Fruit fly (Drosophila melanogaster) whole organism, adult: ENCODE data around the gene Papst2.

ENCODE experiments used
- CG11617 ChIP-seq: fragments of 200-800 bp; sonication (Bioruptor generic); optimal IDR thresholded peaks from 2 replicates; lab custom pipeline; 2017; ENCODE audit warnings: mild to moderate bottlenecking, missing biosample characterization, missing genetic modification reagents, missing genetic modification characterization
- CG12768 ChIP-seq: fragments of 200-800 bp; sonication (Bioruptor generic); optimal IDR thresholded peaks from 2 replicates; lab custom pipeline; 2017; ENCODE audit warnings: missing biosample characterization, missing genetic modification characterization, mild to moderate bottlenecking, moderate library complexity, missing genetic modification reagents
- CG14711 ChIP-seq: fragments of 200-800 bp; sonication (Bioruptor generic); optimal IDR thresholded peaks from 2 replicates; lab custom pipeline; 2018; ENCODE audit warnings: missing biosample characterization, mild to moderate bottlenecking, missing genetic modification characterization, moderate library complexity
- CG1620 ChIP-seq: fragments of 200-800 bp; sonication (Bioruptor generic); optimal IDR thresholded peaks from 2 replicates; lab custom pipeline; 2016; ENCODE audit warnings: missing biosample characterization, missing genetic modification characterization
- CG33017 ChIP-seq: fragments of 200-800 bp; sonication (Bioruptor generic); optimal IDR thresholded peaks from 2 replicates; lab custom pipeline; 2018; ENCODE audit warnings: missing biosample characterization, mild to moderate bottlenecking, missing genetic modification characterization, moderate library complexity
- CG5204 ChIP-seq: fragments of 200-800 bp; sonication (Bioruptor generic); optimal IDR thresholded peaks from 2 replicates; lab custom pipeline; 2016; ENCODE audit warnings: missing biosample characterization, missing genetic modification characterization
- CG7045 ChIP-seq: fragments of 200-800 bp; sonication (Bioruptor generic); optimal IDR thresholded peaks from 2 replicates; lab custom pipeline; 2017; ENCODE audit warnings: missing biosample characterization, mild to moderate bottlenecking, missing genetic modification characterization
- CG7101 ChIP-seq: fragments of 200-800 bp; sonication (Bioruptor generic); optimal IDR thresholded peaks from 2 replicates; lab custom pipeline; 2018; ENCODE audit warnings: missing biosample characterization, mild to moderate bottlenecking, missing genetic modification characterization, moderate library complexity
- Clk ChIP-seq: fragments of 200-800 bp; sonication (Bioruptor generic); optimal IDR thresholded peaks from 2 replicates; lab custom pipeline; 2017; ENCODE audit warnings: missing biosample characterization, missing genetic modification characterization
- Crg-1 ChIP-seq: fragments of 200-800 bp; sonication (Bioruptor generic); optimal IDR thresholded peaks from 2 replicates; lab custom pipeline; 2016; ENCODE audit warnings: missing biosample characterization, missing genetic modification characterization
- Hr96 ChIP-seq: fragments of 200-800 bp; sonication (Bioruptor generic); optimal IDR thresholded peaks from 2 replicates; lab custom pipeline; 2016; ENCODE audit warnings: missing biosample characterization, missing genetic modification characterization
- Mnt ChIP-seq: fragments of 200-800 bp; sonication (Bioruptor generic); optimal IDR thresholded peaks from 2 replicates; lab custom pipeline; 2016; ENCODE audit warnings: missing biosample characterization, mild to moderate bottlenecking, missing genetic modification characterization
- bab1 ChIP-seq: fragments of 200-800 bp; sonication (Bioruptor generic); optimal IDR thresholded peaks from 3 replicates; lab custom pipeline; 2019; ENCODE audit warnings: missing biosample characterization, mild to moderate bottlenecking, missing genetic modification characterization, moderate library complexity
- cic ChIP-seq: fragments of 200-800 bp; sonication (Bioruptor generic); optimal IDR thresholded peaks from 2 replicates; lab custom pipeline; 2017; ENCODE audit warnings: missing biosample characterization, mild to moderate bottlenecking, missing genetic modification characterization, moderate library complexity
- cnc ChIP-seq, 2 experiments: fragments of >200 bp; optimal IDR thresholded peaks; 2 replicates each; lab custom pipeline; 2017
- kay ChIP-seq: fragments of 200-800 bp; sonication (Bioruptor generic); peaks from one replicate; lab custom pipeline; 2016; ENCODE audit warnings: missing biosample characterization, missing genetic modification characterization, borderline replicate concordance
- ovo ChIP-seq: fragments of 200-800 bp; sonication (Bioruptor generic); optimal IDR thresholded peaks from 2 replicates; lab custom pipeline; 2016; ENCODE audit warnings: missing biosample characterization, missing genetic modification characterization
- pad ChIP-seq: fragments of 200-800 bp; sonication (Bioruptor generic); optimal IDR thresholded peaks from 3 replicates; lab custom pipeline; 2017; ENCODE audit warnings: missing biosample characterization, missing genetic modification characterization, mild to moderate bottlenecking, moderate library complexity, missing genetic modification reagents
- tj ChIP-seq: fragments of 200-800 bp; sonication (Bioruptor generic); optimal IDR thresholded peaks from 3 replicates; lab custom pipeline; 2017; ENCODE audit warnings: missing biosample characterization, mild to moderate bottlenecking, missing genetic modification characterization, moderate library complexity
- toe ChIP-seq: fragments of 200-800 bp; sonication (Bioruptor generic); optimal IDR thresholded peaks from 2 replicates; lab custom pipeline; 2016; ENCODE audit warnings: missing biosample characterization, missing genetic modification characterization

Papst2 gene

DNA sequence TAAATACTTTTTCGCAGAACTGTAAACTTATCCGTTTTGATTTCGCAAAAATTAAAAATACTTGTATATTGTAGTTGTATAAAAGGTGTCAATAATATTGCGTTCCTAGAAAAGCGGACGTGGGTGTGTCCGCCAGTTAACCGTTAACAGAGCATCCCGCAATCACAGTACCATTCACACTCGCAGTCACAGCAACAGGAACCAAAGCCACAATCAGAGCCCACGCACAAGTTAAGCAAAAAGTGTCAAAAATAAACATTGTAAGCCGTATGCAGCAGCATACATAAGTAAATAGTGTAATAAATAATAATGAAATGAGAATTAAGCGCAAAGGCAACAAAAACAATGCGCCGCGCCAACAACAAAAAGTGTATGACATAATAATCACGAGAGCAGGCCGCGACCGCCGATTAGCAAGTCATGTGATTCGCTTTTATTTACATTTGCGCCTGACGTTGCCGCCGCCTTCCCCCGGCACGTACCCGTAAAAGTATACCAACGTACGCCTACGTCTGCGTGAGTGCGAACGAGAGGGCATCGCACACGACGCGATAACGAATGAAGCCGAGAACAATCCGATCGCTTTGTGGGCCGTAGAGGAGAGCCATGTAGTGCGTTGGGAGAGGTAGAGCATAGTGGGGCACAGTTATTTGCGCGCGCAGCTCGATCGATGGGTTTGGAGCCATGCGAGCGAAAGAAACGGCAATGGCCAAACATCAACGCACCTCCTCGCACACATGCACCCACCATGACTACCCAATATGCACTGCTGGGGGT is 32.7 kb upstream of the Papst2 start:
- TF ChIP-seq toe (GFP tag; lab: Kevin White, UChicago) (no peak), CG12768 (GFP tag; lab: Kevin White, UChicago) (peak; percentile 92), kay (GFP tag; lab: Kevin White, UChicago) (no peak), cic (GFP tag; lab: Kevin White, UChicago) (peak; percentile 99), Hr96 (GFP tag; lab: Kevin White, UChicago) (peak; percentile 78), Crg-1 (GFP tag; lab: Kevin White, UChicago) (peak; percentile 2), Mnt (peak; percentile 92), CG11617 (peak; percentile 28), ovo (peak; percentile 82), pad (GFP tag; lab: Kevin White, UChicago) (peak; percentile 91), CG33017 (peak; percentile 69), CG1620 (peak; percentile 17), cnc (optimal IDR thresholded peaks at IDR 0.05; lab: Kevin White, UChicago) (peak in 1 of 2 experiments; percentile 76), CG14711 (no peak), CG7045 (GFP tag; lab: Kevin White, UChicago) (peak; percentile 53), CG5204 (GFP tag; lab: Kevin White, UChicago) (peak; percentile 53), bab1 (GFP tag; lab: Kevin White, UChicago) (peak; percentile 74), CG7101 (tag; lab: Kevin White, UChicago) (peak; percentile 44), tj (GFP tag; lab: Kevin White, UChicago) (peak; percentile 92), Clk (peak; percentile 38)

DNA sequence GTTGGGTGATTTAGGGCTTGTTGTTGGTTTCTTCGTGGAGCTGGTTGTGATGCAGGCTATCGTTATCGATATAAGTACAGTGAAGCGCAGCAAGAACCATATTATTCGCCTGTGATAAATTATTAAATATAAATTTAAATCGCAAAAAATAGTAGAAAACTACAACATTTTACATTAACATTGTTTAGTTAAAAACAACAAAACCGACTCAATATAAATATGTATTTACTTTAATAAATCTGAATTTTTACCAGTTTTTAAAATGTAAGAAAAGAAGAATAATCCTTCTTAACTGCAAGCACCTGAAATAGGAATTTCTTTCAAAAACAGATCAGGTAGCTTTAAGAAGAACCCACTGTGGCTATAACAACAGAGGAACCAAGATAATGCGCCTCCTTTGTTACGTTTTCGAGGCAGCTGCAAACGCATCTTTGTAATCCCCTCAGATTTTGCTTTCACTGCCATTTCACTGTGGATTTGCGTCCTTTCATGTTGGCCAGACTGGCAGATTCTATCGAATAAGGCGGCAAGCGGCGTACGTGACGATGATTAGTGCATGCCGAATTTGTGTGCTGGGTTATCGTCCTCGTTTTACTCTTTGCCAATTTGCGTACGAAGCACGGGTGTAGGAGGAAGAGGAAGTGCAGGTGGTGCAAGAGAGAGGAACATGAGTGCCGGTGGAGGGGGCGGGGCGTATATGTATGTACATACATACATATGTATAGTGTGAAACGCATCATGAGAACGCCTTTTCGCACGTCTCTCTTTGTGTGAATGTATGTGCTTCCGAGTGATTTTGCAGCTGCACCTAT is 31.9 kb upstream of the Papst2 start:
- TF ChIP-seq Crg-1 (GFP tag; lab: Kevin White, UChicago) (no peak), cic (GFP tag; lab: Kevin White, UChicago) (peak; percentile 48), CG12768 (GFP tag; lab: Kevin White, UChicago) (peak; percentile 35), Hr96 (GFP tag; lab: Kevin White, UChicago) (peak; percentile 18), kay (GFP tag; lab: Kevin White, UChicago) (peak; percentile 91), cnc (optimal IDR thresholded peaks at IDR 0.05; lab: Kevin White, UChicago) (peak in 1 of 2 experiments; percentile 19)

DNA sequence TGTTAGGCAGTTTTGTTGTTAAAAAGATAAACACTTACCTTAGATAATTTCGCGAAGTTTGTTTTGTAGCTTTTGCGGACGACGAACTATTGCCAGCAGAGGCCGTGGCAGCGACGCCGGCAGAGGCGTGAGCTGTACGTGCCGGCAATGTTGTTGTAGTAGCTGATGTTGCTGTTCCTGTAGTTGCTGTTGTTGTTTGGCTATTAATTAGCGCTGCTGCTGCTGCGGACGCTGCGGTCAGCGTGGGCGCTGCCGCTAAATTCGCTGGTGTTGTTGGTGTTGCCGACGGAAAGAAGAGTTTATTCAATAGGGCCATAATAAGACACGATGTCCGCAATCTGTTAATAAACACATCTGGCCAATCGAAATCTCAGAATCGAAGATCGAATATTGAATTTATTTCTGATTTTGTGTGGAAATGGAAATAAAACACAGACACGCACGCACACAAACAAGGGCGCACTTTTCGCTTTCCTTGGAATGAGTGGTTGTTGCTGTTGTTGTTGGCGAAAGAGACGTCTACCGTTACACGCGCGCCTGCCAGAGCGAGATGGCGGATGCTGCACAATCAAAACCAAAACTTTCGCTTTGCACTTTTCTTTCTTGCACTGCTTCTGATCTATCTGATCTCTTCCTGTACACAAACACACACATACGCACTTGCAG is 31.1 kb upstream of the Papst2 start:
- TF ChIP-seq ovo (peak; percentile 60), Mnt (peak; percentile 6), toe (GFP tag; lab: Kevin White, UChicago) (no peak)

DNA sequence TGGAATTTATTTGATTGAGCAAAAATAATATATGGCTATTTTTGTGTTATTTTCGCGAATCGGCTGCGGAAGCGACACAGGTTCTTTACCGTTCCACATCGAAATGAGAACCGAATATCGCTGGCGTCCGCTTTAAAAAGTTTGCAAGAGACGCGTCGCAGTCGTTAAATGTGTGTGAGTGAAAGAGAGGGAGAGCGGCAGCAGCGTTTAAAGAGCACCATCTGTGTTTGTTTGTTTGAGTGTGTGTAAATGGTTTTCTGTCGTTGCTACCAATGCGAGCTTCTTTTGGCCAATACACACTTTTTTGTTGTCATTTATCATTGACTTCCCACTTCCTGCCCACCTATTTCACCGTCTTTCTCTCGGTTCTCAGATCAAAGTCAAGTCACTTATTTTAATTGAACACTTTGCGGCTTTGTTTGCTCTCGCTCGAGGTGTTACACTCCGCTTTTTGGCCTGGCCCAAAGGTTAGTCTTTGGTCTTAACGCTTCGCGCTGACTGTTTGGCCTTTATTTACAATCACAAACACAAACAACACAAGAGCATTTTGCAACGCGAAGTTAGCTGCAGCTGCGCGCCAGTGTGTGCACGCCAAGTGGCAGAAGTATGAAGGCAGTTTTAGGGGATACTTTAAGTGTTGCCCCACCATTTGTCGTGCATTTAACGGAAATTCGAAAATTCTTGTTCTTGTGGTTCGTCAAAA is 30.4 kb upstream of the Papst2 start, which contains the start of gene CG3764:
TSS of gene CG3764 (minus strand) at position 549 of the 703 bp plus-strand sequence.
- TF ChIP-seq tj (GFP tag; lab: Kevin White, UChicago): peak; percentile 84
- TF ChIP-seq CG11617: peak; percentile 67
- TF ChIP-seq bab1 (GFP tag; lab: Kevin White, UChicago): peak; percentile 90
- TF ChIP-seq Mnt: peak; percentile 70
- peak; percentile 39 for TF ChIP-seq CG14711
- TF ChIP-seq CG7045 (GFP tag; lab: Kevin White, UChicago): peak; percentile 62
- peak; percentile 69 for TF ChIP-seq pad (GFP tag; lab: Kevin White, UChicago)
- peak; percentile 63 for TF ChIP-seq Hr96 (GFP tag; lab: Kevin White, UChicago)
- peak; percentile 62 for TF ChIP-seq CG33017
- TF ChIP-seq kay (GFP tag; lab: Kevin White, UChicago): no peak
- peak; percentile 69 for TF ChIP-seq CG1620
- TF ChIP-seq Clk: no peak
- TF ChIP-seq CG12768 (GFP tag; lab: Kevin White, UChicago): peak; percentile 92
- peak; percentile 34 for TF ChIP-seq toe (GFP tag; lab: Kevin White, UChicago)
- TF ChIP-seq Crg-1 (GFP tag; lab: Kevin White, UChicago): peak; percentile 71
- peak; percentile 50 for TF ChIP-seq cic (GFP tag; lab: Kevin White, UChicago)
- TF ChIP-seq cnc (optimal IDR thresholded peaks at IDR 0.05; lab: Kevin White, UChicago): no peak
- TF ChIP-seq CG7101 (tag; lab: Kevin White, UChicago): peak; percentile 76
- no peak for TF ChIP-seq CG5204 (GFP tag; lab: Kevin White, UChicago)
- TF ChIP-seq ovo: peak; percentile 85
